Fruit fly (Drosophila melanogaster) whole organism, embryonic: ENCODE data around the gene kud.
A peak's percentile ranks its signal among the peaks of the same experiment; 100 is the strongest.

Source experiments
- Adf1 ChIP-seq: fragments of 200-800 bp; sonication (Bioruptor generic); IDR thresholded peaks from 2 replicates; pipeline ENCODE4 v1.3.6; 2022; ENCODE audit warnings: missing biosample characterization, missing genetic modification characterization
- Atf6 ChIP-seq: fragments of 200-800 bp; sonication (Bioruptor generic); IDR thresholded peaks from 2 replicates; pipeline ENCODE4 v1.3.6; 2022; ENCODE audit warnings: missing biosample characterization, missing genetic modification characterization
- Awh ChIP-seq: fragments of 200-800 bp; sonication (Bioruptor generic); IDR thresholded peaks from 2 replicates; pipeline ENCODE4, ENCODE4 v1.3.6; 2022; ENCODE audit warnings: missing biosample characterization, missing genetic modification characterization
- BEAF-32 ChIP-seq: fragments of 200-800 bp; sonication (Bioruptor generic); optimal IDR thresholded peaks from 3 replicates; lab custom pipeline; 2017; ENCODE audit warnings: missing biosample characterization, missing genetic modification characterization, mild to moderate bottlenecking, moderate library complexity, missing genetic modification reagents
- CG11504 ChIP-seq: fragments of 200-800 bp; sonication (Bioruptor generic); optimal IDR thresholded peaks from 3 replicates; lab custom pipeline; 2019; ENCODE audit warnings: missing biosample characterization, mild to moderate bottlenecking, missing genetic modification characterization, moderate library complexity
- CG12104 ChIP-seq: fragments of 200-800 bp; sonication (Bioruptor generic); optimal IDR thresholded peaks from 3 replicates; lab custom pipeline; 2016; ENCODE audit warnings: missing biosample characterization, missing genetic modification characterization
- CG12744 ChIP-seq: fragments of 200-800 bp; sonication (Bioruptor generic); optimal IDR thresholded peaks from 2 replicates; lab custom pipeline; 2016; ENCODE audit warnings: missing biosample characterization, missing genetic modification characterization
- CG15514 ChIP-seq: fragments of 200-800 bp; sonication (Bioruptor generic); optimal IDR thresholded peaks from 3 replicates; lab custom pipeline; 2017; ENCODE audit warnings: missing biosample characterization, missing genetic modification characterization, mild to moderate bottlenecking, moderate library complexity, missing genetic modification reagents
- CG16815 ChIP-seq: fragments of 200-800 bp; sonication (Bioruptor generic); optimal IDR thresholded peaks from 3 replicates; lab custom pipeline; 2017; ENCODE audit warnings: missing biosample characterization, mild to moderate bottlenecking, missing genetic modification characterization
- CG17359 ChIP-seq: fragments of 200-800 bp; sonication (Bioruptor generic); optimal IDR thresholded peaks from 3 replicates; lab custom pipeline; 2018; ENCODE audit warnings: missing biosample characterization, mild to moderate bottlenecking, missing genetic modification characterization, moderate library complexity
- CG2712 ChIP-seq: fragments of 200-800 bp; optimal IDR thresholded peaks from 3 replicates; lab custom pipeline; 2019; ENCODE audit warnings: missing biosample characterization, mild to moderate bottlenecking, missing genetic modification characterization, moderate library complexity
- CG34224 ChIP-seq: fragments of 200-800 bp; sonication (Bioruptor generic); IDR thresholded peaks from 3 replicates; pipeline ENCODE4 v1.3.6; 2022; ENCODE audit warnings: missing biosample characterization, missing genetic modification characterization; ENCODE audit not compliant: partially characterized antibody
- CG3847 ChIP-seq: fragments of 200-800 bp; sonication (Bioruptor generic); IDR thresholded peaks from 2 replicates; pipeline ENCODE4 v1.3.6; 2022; ENCODE audit warnings: missing biosample characterization, missing genetic modification characterization
- CG4360 ChIP-seq: fragments of 200-800 bp; sonication (Bioruptor generic); IDR thresholded peaks from 2 replicates; pipeline ENCODE4 v1.3.6; 2022; ENCODE audit warnings: missing biosample characterization, missing genetic modification characterization
- CG4854 ChIP-seq: fragments of 200-800 bp; sonication (Bioruptor generic); optimal IDR thresholded peaks from 2 replicates; lab custom pipeline; 2016; ENCODE audit warnings: missing biosample characterization, missing genetic modification characterization, inconsistent platforms
- CG6254 ChIP-seq: fragments of 200-800 bp; sonication (Bioruptor generic); optimal IDR thresholded peaks from 3 replicates; lab custom pipeline; 2017; ENCODE audit warnings: mild to moderate bottlenecking, missing biosample characterization, missing genetic modification reagents, missing genetic modification characterization
- CG8089 ChIP-seq: fragments of 200-800 bp; sonication (Bioruptor generic); optimal IDR thresholded peaks from 3 replicates; lab custom pipeline; 2016; ENCODE audit warnings: missing biosample characterization, missing genetic modification characterization
- CoRest ChIP-seq: fragments of 200-800 bp; sonication (Bioruptor generic); optimal IDR thresholded peaks from 3 replicates; lab custom pipeline; 2018; ENCODE audit warnings: missing biosample characterization, mild to moderate bottlenecking, missing genetic modification characterization, moderate library complexity
- CrebB ChIP-seq: fragments of 200-800 bp; sonication (Bioruptor generic); optimal IDR thresholded peaks from 3 replicates; lab custom pipeline; 2018; ENCODE audit warnings: missing biosample characterization, mild to moderate bottlenecking, missing genetic modification characterization
- Dad ChIP-seq: fragments of 200-800 bp; sonication (Bioruptor generic); optimal IDR thresholded peaks from 3 replicates; lab custom pipeline; 2016; ENCODE audit warnings: missing biosample characterization, missing genetic modification characterization
- Dip3 ChIP-seq: fragments of 200-800 bp; sonication (Bioruptor generic); optimal IDR thresholded peaks from 3 replicates; lab custom pipeline; 2016; ENCODE audit warnings: missing biosample characterization, missing genetic modification characterization
- Eip74EF ChIP-seq, 2 experiments: fragments of 200-800 bp in 1 of 2; fragments of >200 bp in 1 of 2; sonication (Bioruptor generic) in 1 of 2; optimal IDR thresholded peaks; 2 replicates each; lab custom pipeline; 2017 to 2019; ENCODE audit warnings: missing biosample characterization in 2 of 2, missing genetic modification characterization in 2 of 2, mild to moderate bottlenecking in 1 of 2, moderate library complexity in 1 of 2
- Fer2 ChIP-seq: fragments of 200-800 bp; sonication (Bioruptor generic); optimal IDR thresholded peaks from 2 replicates; lab custom pipeline; 2018; ENCODE audit warnings: missing biosample characterization, mild to moderate bottlenecking, missing genetic modification characterization, moderate library complexity
- HLHmδ ChIP-seq: fragments of 200-800 bp; sonication (Bioruptor generic); optimal IDR thresholded peaks from 2 replicates; lab custom pipeline; 2018; ENCODE audit warnings: missing biosample characterization, mild to moderate bottlenecking, missing genetic modification characterization, moderate library complexity
- HmgZ ChIP-seq: fragments of 200-800 bp; sonication (Bioruptor generic); optimal IDR thresholded peaks from 2 replicates; lab custom pipeline; 2018; ENCODE audit warnings: missing biosample characterization, mild to moderate bottlenecking, missing genetic modification characterization
- Hr39 ChIP-seq: fragments of >200 bp; optimal IDR thresholded peaks from 2 replicates; lab custom pipeline; 2017
- Lhr ChIP-seq: fragments of 200-800 bp; sonication (Bioruptor generic); optimal IDR thresholded peaks from 3 replicates; lab custom pipeline; 2017; ENCODE audit warnings: mild to moderate bottlenecking, missing biosample characterization, missing genetic modification reagents, missing genetic modification characterization
- Mes4 ChIP-seq: fragments of 200-800 bp; sonication (Bioruptor generic); optimal IDR thresholded peaks from 2 replicates; lab custom pipeline; 2016; ENCODE audit warnings: missing biosample characterization, missing genetic modification characterization
- Myb ChIP-seq: fragments of 200-800 bp; sonication (Bioruptor generic); optimal IDR thresholded peaks from 2 replicates; lab custom pipeline; 2016; ENCODE audit warnings: missing biosample characterization, missing genetic modification characterization
- Nf-YA ChIP-seq: fragments of 200-800 bp; sonication (Bioruptor generic); IDR thresholded peaks from 2 replicates; pipeline ENCODE4 v1.3.6; 2022; ENCODE audit warnings: missing biosample characterization, missing genetic modification characterization
- Oli ChIP-seq: fragments of 200-800 bp; sonication (Bioruptor generic); optimal IDR thresholded peaks from 2 replicates; lab custom pipeline; 2018; ENCODE audit warnings: missing biosample characterization, mild to moderate bottlenecking, missing genetic modification characterization, moderate library complexity
- Rx ChIP-seq: fragments of 200-800 bp; sonication (Bioruptor generic); IDR thresholded peaks from 2 replicates; pipeline ENCODE4 v1.3.6; 2022; ENCODE audit warnings: missing biosample characterization, missing genetic modification characterization
- Sox102F ChIP-seq: fragments of 200-800 bp; sonication (Bioruptor generic); optimal IDR thresholded peaks from 2 replicates; lab custom pipeline; 2018; ENCODE audit warnings: missing biosample characterization, mild to moderate bottlenecking, missing genetic modification characterization, moderate library complexity
- bbx ChIP-seq: fragments of 200-800 bp; sonication (Bioruptor generic); IDR thresholded peaks from 2 replicates; pipeline ENCODE4 v1.3.6; 2022; ENCODE audit warnings: missing biosample characterization, missing genetic modification characterization; ENCODE audit not compliant: partially characterized antibody
- cas ChIP-seq: fragments of 200-800 bp; sonication (Bioruptor generic); IDR thresholded peaks from 2 replicates; pipeline ENCODE4 v1.3.6; 2022; ENCODE audit warnings: missing biosample characterization, missing genetic modification characterization
- chinmo ChIP-seq: fragments of 200-800 bp; sonication (Bioruptor generic); IDR thresholded peaks from 4 replicates; pipeline ENCODE4 v1.3.6; 2022; ENCODE audit warnings: missing biosample characterization, missing genetic modification characterization; ENCODE audit not compliant: partially characterized antibody
- dysf ChIP-seq: fragments of 200-800 bp; sonication (Bioruptor generic); IDR thresholded peaks from 3 replicates; pipeline ENCODE4 v1.3.6; 2022; ENCODE audit warnings: missing biosample characterization, missing genetic modification characterization
- eve ChIP-seq, 2 experiments: fragments of >200 bp; optimal IDR thresholded peaks; 2 replicates each; lab custom pipeline; 2017; ENCODE audit warnings: missing biosample characterization in 2 of 2, missing genetic modification characterization in 2 of 2
- fu2 ChIP-seq: fragments of 200-800 bp; sonication (Bioruptor generic); optimal IDR thresholded peaks from 2 replicates; lab custom pipeline; 2016; ENCODE audit warnings: missing biosample characterization, missing genetic modification characterization
- gcm2 ChIP-seq: fragments of 200-800 bp; sonication (Bioruptor generic); optimal IDR thresholded peaks from 2 replicates; lab custom pipeline; 2016; ENCODE audit warnings: missing biosample characterization, missing genetic modification characterization
- kni ChIP-seq: fragments of 200-800 bp; sonication (Bioruptor generic); optimal IDR thresholded peaks from 3 replicates; lab custom pipeline; 2017; ENCODE audit warnings: mild to moderate bottlenecking, missing biosample characterization, missing genetic modification reagents, missing genetic modification characterization
- lilli ChIP-seq: fragments of 200-800 bp; sonication (Bioruptor generic); optimal IDR thresholded peaks from 3 replicates; lab custom pipeline; 2016; ENCODE audit warnings: missing biosample characterization, missing genetic modification characterization
- nerfin-1 ChIP-seq: fragments of 200-800 bp; sonication (Bioruptor generic); optimal IDR thresholded peaks from 3 replicates; lab custom pipeline; 2019; ENCODE audit warnings: missing biosample characterization, mild to moderate bottlenecking, missing genetic modification characterization, moderate library complexity
- rib ChIP-seq: fragments of 200-800 bp; sonication (Bioruptor generic); IDR thresholded peaks from 2 replicates; pipeline ENCODE4 v1.3.6; 2022; ENCODE audit warnings: missing biosample characterization, missing genetic modification characterization
- salm ChIP-seq: fragments of 200-800 bp; sonication (Bioruptor generic); optimal IDR thresholded peaks from 2 replicates; lab custom pipeline; 2018; ENCODE audit warnings: missing biosample characterization, mild to moderate bottlenecking, missing genetic modification characterization
- schlank ChIP-seq: fragments of 200-800 bp; sonication (Bioruptor generic); optimal IDR thresholded peaks from 2 replicates; lab custom pipeline; 2018; ENCODE audit warnings: missing biosample characterization, mild to moderate bottlenecking, missing genetic modification characterization
- sens-2 ChIP-seq: fragments of 200-800 bp; sonication (Bioruptor generic); IDR thresholded peaks from 2 replicates; pipeline ENCODE4 v1.3.6; 2022; ENCODE audit warnings: missing biosample characterization, missing genetic modification characterization
- slbo ChIP-seq: fragments of 200-800 bp; sonication (Bioruptor generic); IDR thresholded peaks from 2 replicates; pipeline ENCODE4 v1.3.6; 2022; ENCODE audit warnings: missing biosample characterization, missing genetic modification characterization
- stc ChIP-seq: fragments of 200-800 bp; sonication (Bioruptor generic); IDR thresholded peaks from 2 replicates; pipeline ENCODE4 v1.3.6; 2022; ENCODE audit warnings: missing biosample characterization, missing genetic modification characterization
- tx ChIP-seq: fragments of 200-800 bp; sonication (Bioruptor generic); optimal IDR thresholded peaks from 2 replicates; lab custom pipeline; 2016; ENCODE audit warnings: missing biosample characterization, missing genetic modification characterization

kud gene

DNA sequence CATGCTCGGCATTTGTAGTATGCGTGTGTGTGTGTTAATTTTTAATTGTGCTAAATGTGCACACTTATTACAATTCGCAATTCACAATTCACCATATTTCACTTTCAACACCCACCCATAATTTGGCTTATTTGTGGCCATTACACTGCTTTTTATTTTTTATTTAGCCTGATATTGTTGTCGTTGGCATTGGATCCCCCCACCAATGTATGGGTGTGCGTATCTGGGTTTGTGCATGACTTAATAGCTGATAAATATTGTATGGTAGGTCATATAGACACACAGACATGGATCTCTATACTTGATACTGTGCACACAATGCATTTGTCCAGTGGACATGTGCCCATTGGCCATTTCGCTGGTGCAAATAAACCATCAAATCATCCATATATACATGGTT, 28.9 kb upstream of the kud start (continued):
- TF ChIP-seq lilli (GFP tag; lab: Kevin White, UChicago) (no peak), CG12744 (no peak), CG12104 (GFP tag; lab: Kevin White, UChicago) (no peak), Fer2 (tag; lab: Kevin White, UChicago) (no peak), CG4360 (GFP tag; lab: Robert Waterston, UW) (no peak), kni (no peak), slbo (GFP tag; lab: Robert Waterston, UW) (0 out of 2 replicates have a peak, but pooled peaks have one; percentile 5), Atf6 (GFP tag; lab: Robert Waterston, UW) (0 out of 2 replicates have a peak, but pooled peaks have one; percentile 22), chinmo (GFP tag; lab: Robert Waterston, UW) (0 out of 4 replicates have a peak, but pooled peaks have one; percentile 15), CG34224 (no peak), Rx (GFP tag; lab: Robert Waterston, UW) (no peak)
- TF ChIP-seq, all 482 proteins: peak for 4

DNA sequence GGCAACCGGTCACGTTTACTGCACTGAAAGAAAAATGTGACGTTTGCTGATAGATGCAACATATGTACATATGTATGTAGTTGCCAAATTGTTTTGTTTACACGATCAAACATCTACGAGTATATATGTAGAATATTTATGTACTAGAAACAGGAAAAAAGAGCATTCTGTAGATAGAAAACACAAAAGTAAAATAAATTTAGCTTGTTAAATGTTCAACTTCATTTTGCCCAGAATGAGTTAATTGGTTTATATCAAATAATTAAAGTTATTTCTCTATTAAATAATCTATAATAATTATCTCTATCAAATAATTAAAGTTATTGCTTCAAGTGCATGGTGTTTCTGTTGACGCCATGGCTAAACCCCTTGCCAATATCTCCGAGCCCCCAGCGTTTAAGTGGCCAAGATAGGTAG, 28.3 kb upstream of the kud start:
- TF ChIP-seq CG15514 (GFP tag; lab: Kevin White, UChicago), result no peak
- no peak for TF ChIP-seq Rx (GFP tag; lab: Robert Waterston, UW)
- no peak for TF ChIP-seq CG8089 (GFP tag; lab: Kevin White, UChicago)
- no peak for TF ChIP-seq rib (GFP tag; lab: Robert Waterston, UW)
- TF ChIP-seq Adf1 (GFP tag; lab: Robert Waterston, UW), result no peak
- no peak for TF ChIP-seq Dad (GFP tag; lab: Kevin White, UChicago)
- TF ChIP-seq Nf-YA, result 0 out of 2 replicates have a peak, but pooled peaks have one; percentile 50
- no peak for TF ChIP-seq tx (GFP tag; lab: Kevin White, UChicago)
- no peak for TF ChIP-seq CG4854 (GFP tag; lab: Kevin White, UChicago)
- TF ChIP-seq eve (GFP tag; optimal IDR thresholded peaks at IDR 0.05; lab: Kevin White, UChicago), result no peak
- TF ChIP-seq CG16815, result no peak
- TF ChIP-seq bbx (GFP tag; lab: Robert Waterston, UW), result no peak
- TF ChIP-seq Mes4 (GFP tag; lab: Kevin White, UChicago), result no peak
- no peak for TF ChIP-seq BEAF-32 (GFP tag; lab: Kevin White, UChicago)
- no peak for TF ChIP-seq Dip3 (GFP tag; lab: Kevin White, UChicago)
- TF ChIP-seq CG6254 (GFP tag; lab: Kevin White, UChicago), result no peak
- no peak for TF ChIP-seq dysf
- TF ChIP-seq sens-2 (GFP tag; lab: Robert Waterston, UW), result no peak
- no peak for TF ChIP-seq fu2 (GFP tag; lab: Kevin White, UChicago)
- no peak for TF ChIP-seq Sox102F (GFP tag; lab: Kevin White, UChicago)
- TF ChIP-seq HLHmδ (GFP tag; lab: Kevin White, UChicago), result no peak
- peak; percentile 4 for TF ChIP-seq CG2712
- no peak for TF ChIP-seq CoRest (tag; lab: Kevin White, UChicago)
- TF ChIP-seq CG3847 (GFP tag; lab: Robert Waterston, UW), result no peak
- no peak for TF ChIP-seq CG12744
- TF ChIP-seq Awh (GFP tag; lab: Robert Waterston, UW), result no peak
- no peak for TF ChIP-seq Oli (tag; lab: Kevin White, UChicago)
- no peak for TF ChIP-seq Hr39 (lab: Kevin White, UChicago)
- no peak for TF ChIP-seq gcm2 (GFP tag; lab: Kevin White, UChicago)
- TF ChIP-seq cas, result no peak
- peak; percentile 30 for TF ChIP-seq CG17359 (tag; lab: Kevin White, UChicago)
- peak; percentile 52 for TF ChIP-seq CG11504
- no peak for TF ChIP-seq Myb
- TF ChIP-seq schlank (tag; lab: Kevin White, UChicago), result no peak
- no peak for TF ChIP-seq Lhr (GFP tag; lab: Kevin White, UChicago)
- TF ChIP-seq CrebB (tag; lab: Kevin White, UChicago), result no peak
- TF ChIP-seq stc (GFP tag; lab: Robert Waterston, UW), result no peak
- TF ChIP-seq nerfin-1, result peak; percentile 22
- no peak for TF ChIP-seq salm (tag; lab: Kevin White, UChicago)
- peak in 1 of 2 experiments; percentile 20 for TF ChIP-seq Eip74EF (GFP tag; optimal IDR thresholded peaks at IDR 0.05; lab: Kevin White, UChicago)
- no peak for TF ChIP-seq HmgZ (tag; lab: Kevin White, UChicago)
